Worm (Caenorhabditis elegans) whole organism, young adult: Measurements from ENCODE around the gene srh-16.

Source experiments
- B0035.1 ChIP-seq: sonication (generic microtip); optimal IDR thresholded peaks from 2 replicates; lab custom pipeline; 2016; ENCODE audit warnings: missing genetic modification characterization, mild to moderate bottlenecking, missing compliant biosample characterization, missing genotype, missing genetic modification reagents
- B0336.3 ChIP-seq: fragments of 200-800 bp; sonication (Bioruptor generic); IDR thresholded peaks from 2 replicates; pipeline ENCODE4 v1.3.6; 2022; ENCODE audit warnings: missing genetic modification characterization, missing compliant biosample characterization
- C17E4.6 ChIP-seq: fragments of 200-800 bp; sonication (Bioruptor generic); IDR thresholded peaks from 2 replicates; pipeline ENCODE4 v1.3.6; 2022; ENCODE audit warnings: missing genetic modification reagents, missing genetic modification characterization, missing compliant biosample characterization
- D2030.7 ChIP-seq: fragments of 200-800 bp; sonication (Bioruptor generic); IDR thresholded peaks from 2 replicates; pipeline ENCODE4 v1.3.6; 2022; ENCODE audit warnings: missing genetic modification reagents, missing genetic modification characterization, missing compliant biosample characterization
- F22D6.2 ChIP-seq: sonication (generic microtip); optimal IDR thresholded peaks from 2 replicates; lab custom pipeline; 2016; ENCODE audit warnings: mild to moderate bottlenecking, missing genetic modification characterization, missing compliant biosample characterization
- F23B12.7 ChIP-seq: sonication (generic microtip); optimal IDR thresholded peaks from 2 replicates; lab custom pipeline; 2017; ENCODE audit warnings: missing genetic modification characterization, mild to moderate bottlenecking, missing compliant biosample characterization, antibody characterized with exemption, moderate library complexity; ENCODE audit not compliant: insufficient read depth
- F33H1.4 ChIP-seq: fragments of 200-800 bp; sonication (Bioruptor generic); IDR thresholded peaks from 2 replicates; pipeline ENCODE4 v1.3.6; 2022; ENCODE audit warnings: missing genetic modification reagents, missing genetic modification characterization, missing compliant biosample characterization
- F49E8.2 ChIP-seq: sonication (generic microtip); optimal IDR thresholded peaks from 3 replicates; lab custom pipeline; 2017; ENCODE audit warnings: missing genetic modification characterization, mild to moderate bottlenecking, missing compliant biosample characterization, antibody characterized with exemption, moderate library complexity; ENCODE audit not compliant: insufficient read depth
- F52B5.7 ChIP-seq: sonication (generic microtip); optimal IDR thresholded peaks from 2 replicates; lab custom pipeline; 2016; ENCODE audit warnings: mild to moderate bottlenecking, missing genetic modification characterization, missing compliant biosample characterization
- F55B11.4 ChIP-seq: sonication (generic microtip); optimal IDR thresholded peaks from 2 replicates; lab custom pipeline; 2016; ENCODE audit warnings: missing compliant biosample characterization, missing genetic modification characterization, borderline replicate concordance; ENCODE audit not compliant: insufficient read depth
- K12H6.12 ChIP-seq: fragments of 200-800 bp; sonication (Bioruptor generic); optimal IDR thresholded peaks from 2 replicates; lab custom pipeline; 2018; ENCODE audit warnings: mild to moderate bottlenecking, missing genetic modification characterization, missing compliant biosample characterization
- Y53F4B.3 ChIP-seq: fragments of 200-800 bp; sonication (Bioruptor generic); IDR thresholded peaks from 2 replicates; pipeline ENCODE4 v1.3.6; 2022; ENCODE audit warnings: missing genetic modification reagents, missing genetic modification characterization, missing compliant biosample characterization
- Y53G8AR.9 ChIP-seq: fragments of 200-800 bp; sonication (Bioruptor generic); conservative IDR thresholded peaks from 2 replicates; pipeline ENCODE4 v1.3.6; 2022; ENCODE audit warnings: missing genetic modification reagents, missing genetic modification characterization, missing compliant biosample characterization
- Y56A3A.18 ChIP-seq: fragments of 200-800 bp; sonication (Bioruptor generic); IDR thresholded peaks from 2 replicates; pipeline ENCODE4 v1.3.6; 2022; ENCODE audit warnings: missing genetic modification reagents, missing genetic modification characterization, missing compliant biosample characterization
- Y67H2A.10 ChIP-seq: fragments of 200-800 bp; sonication (Bioruptor generic); conservative IDR thresholded peaks from 2 replicates; pipeline ENCODE4 v1.3.6; 2022; ENCODE audit warnings: missing genetic modification reagents, missing genetic modification characterization, missing compliant biosample characterization
- Y79H2A.3 ChIP-seq: fragments of 200-800 bp; sonication (Bioruptor generic); conservative IDR thresholded peaks from 2 replicates; pipeline ENCODE4 v1.3.6; 2022; ENCODE audit warnings: missing genetic modification reagents, missing genetic modification characterization, missing compliant biosample characterization
- ZK185.1 ChIP-seq: sonication (generic microtip); optimal IDR thresholded peaks from 2 replicates; lab custom pipeline; 2016; ENCODE audit warnings: mild to moderate bottlenecking, missing genetic modification characterization, missing compliant biosample characterization; ENCODE audit not compliant: poor library complexity, severe bottlenecking
- athp-1 ChIP-seq: sonication (generic microtip); optimal IDR thresholded peaks from 2 replicates; lab custom pipeline; 2017; ENCODE audit warnings: mild to moderate bottlenecking, missing genetic modification characterization, missing compliant biosample characterization
- cebp-1 ChIP-seq, 2 experiments: fragments of 200-800 bp in 1 of 2; sonication (Bioruptor generic) in 1 of 2; sonication (generic microtip) in 1 of 2; IDR thresholded peaks in 1 of 2; optimal IDR thresholded peaks in 1 of 2; 2 replicates each; pipeline versions ENCODE4 v1.3.6 to Lab custom; 2017 to 2022; ENCODE audit warnings: missing compliant biosample characterization in 2 of 2, missing genetic modification characterization in 2 of 2, mild to moderate bottlenecking in 1 of 2, missing genetic modification reagents in 1 of 2, moderate library complexity in 1 of 2
- ceh-40 ChIP-seq: fragments of 200-800 bp; sonication (Bioruptor generic); IDR thresholded peaks from 2 replicates; pipeline ENCODE4 v1.3.6; 2022; ENCODE audit warnings: missing genetic modification characterization, missing compliant biosample characterization
- dpl-1 ChIP-seq: fragments of 150-350 bp; optimal IDR thresholded peaks from 2 replicates; lab custom pipeline; 2014; ENCODE audit warnings: missing biosample characterization, missing genetic modification reagents, missing genetic modification characterization
- efl-1 ChIP-seq: fragments of 150-350 bp; optimal IDR thresholded peaks from 2 replicates; lab custom pipeline; 2014; ENCODE audit warnings: missing biosample characterization, missing genetic modification reagents, missing genetic modification characterization
- egl-18 ChIP-seq: fragments of 200-800 bp; sonication (Bioruptor generic); IDR thresholded peaks from 2 replicates; pipeline ENCODE4 v1.3.6; 2022; ENCODE audit warnings: missing genetic modification reagents, missing genetic modification characterization, missing compliant biosample characterization
- egrh-3 ChIP-seq: fragments of 200-800 bp; sonication (Bioruptor generic); IDR thresholded peaks from 2 replicates; pipeline ENCODE4 v1.3.6; 2022; ENCODE audit warnings: missing genetic modification reagents, missing genetic modification characterization, missing compliant biosample characterization
- gei-17 ChIP-seq: fragments of 200-800 bp; sonication (Bioruptor generic); optimal IDR thresholded peaks from 2 replicates; lab custom pipeline; 2018; ENCODE audit warnings: mild to moderate bottlenecking, missing genetic modification characterization, missing compliant biosample characterization
- him-1 ChIP-seq: sonication (generic microtip); optimal IDR thresholded peaks from 2 replicates; lab custom pipeline; 2016; ENCODE audit warnings: missing genotype, missing genetic modification reagents, missing genetic modification characterization, missing compliant biosample characterization
- hmg-1.2 ChIP-seq: fragments of 200-800 bp; sonication (Bioruptor generic); IDR thresholded peaks from 2 replicates; pipeline ENCODE4 v1.3.6; 2022; ENCODE audit warnings: missing genetic modification reagents, missing genetic modification characterization, missing compliant biosample characterization
- hmg-20 ChIP-seq: fragments of 200-800 bp; sonication (Bioruptor generic); IDR thresholded peaks from 2 replicates; pipeline ENCODE4 v1.3.6; 2022; ENCODE audit warnings: missing genetic modification reagents, missing genetic modification characterization, missing compliant biosample characterization
- let-526 ChIP-seq: fragments of 200-800 bp; sonication (Bioruptor generic); IDR thresholded peaks from 2 replicates; pipeline ENCODE4 v1.3.6; 2022; ENCODE audit warnings: missing genetic modification reagents, missing genetic modification characterization, missing compliant biosample characterization
- lin-35 ChIP-seq, 3 experiments: fragments of 150-350 bp in 2 of 3; sonication (generic microtip) in 1 of 3; optimal IDR thresholded peaks; 2 replicates each; lab custom pipeline; 2014 to 2018; ENCODE audit warnings: missing biosample characterization in 3 of 3, missing genetic modification characterization in 3 of 3, missing genetic modification reagents in 3 of 3
- lin-54 ChIP-seq: fragments of 200-800 bp; sonication (Bioruptor generic); optimal IDR thresholded peaks from 2 replicates; lab custom pipeline; 2018; ENCODE audit warnings: mild to moderate bottlenecking, missing genetic modification characterization, missing compliant biosample characterization
- lsl-1 ChIP-seq: fragments of 200-800 bp; sonication (Bioruptor generic); optimal IDR thresholded peaks from 2 replicates; lab custom pipeline; 2018; ENCODE audit warnings: mild to moderate bottlenecking, missing genetic modification characterization, moderate library complexity, missing compliant biosample characterization
- madf-10 ChIP-seq: sonication (generic microtip); optimal IDR thresholded peaks from 2 replicates; lab custom pipeline; 2016; ENCODE audit warnings: mild to moderate bottlenecking, missing genetic modification characterization, missing compliant biosample characterization
- madf-3 ChIP-seq: fragments of 200-800 bp; sonication (Bioruptor generic); IDR thresholded peaks from 2 replicates; pipeline ENCODE4 v1.3.6; 2022; ENCODE audit warnings: missing genetic modification reagents, missing genetic modification characterization, missing compliant biosample characterization
- madf-8 ChIP-seq: fragments of 200-800 bp; sonication (Bioruptor generic); conservative IDR thresholded peaks from 2 replicates; pipeline ENCODE4 v1.3.6; 2022; ENCODE audit warnings: missing genetic modification reagents, missing genetic modification characterization, missing compliant biosample characterization
- mcd-1 ChIP-seq: fragments of 200-800 bp; sonication (Bioruptor generic); IDR thresholded peaks from 2 replicates; pipeline ENCODE4 v1.3.6; 2022; ENCODE audit warnings: missing genetic modification reagents, missing genetic modification characterization, missing compliant biosample characterization
- nhr-90 ChIP-seq: sonication (generic microtip); optimal IDR thresholded peaks from 2 replicates; lab custom pipeline; 2016; ENCODE audit warnings: missing genotype, mild to moderate bottlenecking, missing genetic modification characterization, missing compliant biosample characterization
- rec-8 ChIP-seq, 2 experiments: sonication (generic microtip); optimal IDR thresholded peaks; 2 replicates each; lab custom pipeline; 2016; ENCODE audit warnings: mild to moderate bottlenecking in 2 of 2, missing genetic modification characterization in 2 of 2, missing genetic modification reagents in 2 of 2, missing genotype in 2 of 2, missing biosample characterization in 1 of 2, missing compliant biosample characterization in 1 of 2, moderate library complexity in 1 of 2
- rpc-1 ChIP-seq, 2 experiments: fragments of 150-350 bp in 1 of 2; sonication (generic microtip) in 1 of 2; optimal IDR thresholded peaks; 2 replicates each; lab custom pipeline; 2014 to 2018; ENCODE audit warnings: missing biosample characterization in 1 of 2, missing genetic modification characterization in 1 of 2, missing genetic modification reagents in 1 of 2, missing genotype in 1 of 2
- snpc-3.4 ChIP-seq: sonication (generic microtip); optimal IDR thresholded peaks from 2 replicates; lab custom pipeline; 2017; ENCODE audit warnings: missing genetic modification characterization, mild to moderate bottlenecking, missing compliant biosample characterization, antibody characterized with exemption, moderate library complexity, missing genotype, missing genetic modification reagents
- snpc-4 ChIP-seq, 5 experiments: fragments of 150-350 bp in 1 of 5; sonication (generic microtip) in 4 of 5; optimal IDR thresholded peaks; 2 replicates each; lab custom pipeline; 2014 to 2018; ENCODE audit warnings: missing genetic modification characterization in 5 of 5, missing biosample characterization in 3 of 5, antibody characterized with exemption in 2 of 5, mild to moderate bottlenecking in 2 of 5, missing compliant biosample characterization in 2 of 5, missing genotype in 2 of 5, moderate library complexity in 2 of 5, missing genetic modification reagents in 1 of 5
- sptf-2 ChIP-seq: fragments of 200-800 bp; sonication (Bioruptor generic); optimal IDR thresholded peaks from 2 replicates; lab custom pipeline; 2018; ENCODE audit warnings: mild to moderate bottlenecking, missing genetic modification characterization, missing compliant biosample characterization
- tbp1 ChIP-seq: fragments of 200-800 bp; sonication (Bioruptor generic); optimal IDR thresholded peaks from 2 replicates; lab custom pipeline; 2018; ENCODE audit warnings: mild to moderate bottlenecking, missing genetic modification characterization, missing compliant biosample characterization
- ztf-25 ChIP-seq: fragments of 200-800 bp; sonication (Bioruptor generic); IDR thresholded peaks from 2 replicates; pipeline ENCODE4 v1.3.6; 2022; ENCODE audit warnings: missing genetic modification reagents, missing genetic modification characterization, missing compliant biosample characterization
- ztf-26 ChIP-seq: sonication (generic microtip); optimal IDR thresholded peaks from 2 replicates; lab custom pipeline; 2017; ENCODE audit warnings: missing genetic modification characterization, missing compliant biosample characterization

srh-16 gene

ce11 chrV:12291587-12291986 lies at the start of gene srh-16, which contains the start of gene srpa-68:
TSS of gene srh-16 (plus strand) at chrV:12291861.
TSS of gene srpa-68 (minus strand) at chrV:12291658.
- TF ChIP-seq let-526 (GFP tag; lab: Robert Waterston, UW) (no peak), athp-1 (tag; lab: Kevin White, UChicago) (no peak), ztf-25 (no peak), K12H6.12 (tag; lab: Kevin White, UChicago) (peak; percentile 49), F55B11.4 (no peak), egl-18 (no peak), B0035.1 (tag; lab: Kevin White, UChicago) (no peak), madf-3 (GFP tag; lab: Robert Waterston, UW) (peak; percentile 71), efl-1 (GFP tag; lab: Kevin White, UChicago) (peak; percentile 87), tbp1 (GFP tag; lab: Kevin White, UChicago) (peak; percentile 67), F22D6.2 (peak; percentile 50), ZK185.1 (tag; lab: Kevin White, UChicago) (peak; percentile 66), hmg-1.2 (GFP tag; lab: Robert Waterston, UW) (peak; percentile 65), C17E4.6 (GFP tag; lab: Robert Waterston, UW) (peak; percentile 74; the same call in 1 of the 2 replicates), sptf-2 (GFP tag; lab: Kevin White, UChicago) (no peak), D2030.7 (GFP tag; lab: Robert Waterston, UW) (peak; percentile 52; the same call in 1 of the 2 replicates), dpl-1 (GFP tag; lab: Kevin White, UChicago) (peak; percentile 90), madf-10 (tag; lab: Kevin White, UChicago) (peak; percentile 58), rec-8 (tag; optimal IDR thresholded peaks at IDR 0.05; lab: Kevin White, UChicago) (peak in 1 of 2 experiments; percentile 30), hmg-20 (GFP tag; lab: Robert Waterston, UW) (peak; percentile 87), nhr-90 (tag; lab: Kevin White, UChicago) (peak; percentile 12), egrh-3 (GFP tag; lab: Robert Waterston, UW) (0 out of 2 replicates have a peak, but pooled peaks have one; percentile 31), madf-8 (no peak; the same call in 1 of the 2 replicates), F33H1.4 (GFP tag; lab: Robert Waterston, UW) (peak; percentile 70), Y67H2A.10 (no peak), lsl-1 (GFP tag; lab: Kevin White, UChicago) (peak; percentile 68), ceh-40 (GFP tag; lab: Robert Waterston, UW) (no peak), F49E8.2 (tag; lab: Kevin White, UChicago) (peak; percentile 20), Y53G8AR.9 (GFP tag; lab: Robert Waterston, UW) (peak; percentile 94), cebp-1 (GFP tag; IDR thresholded peaks at IDR 0.05; lab: Robert Waterston, UW) (no peak), cebp-1 (tag; optimal IDR thresholded peaks at IDR 0.05; lab: Kevin White, UChicago) (peak; percentile 85), F23B12.7 (tag; lab: Kevin White, UChicago) (peak; percentile 82), rpc-1 (optimal IDR thresholded peaks at IDR 0.05; lab: Kevin White, UChicago) (no peak), rpc-1 (tag; optimal IDR thresholded peaks at IDR 0.05; lab: Kevin White, UChicago) (no peak), lin-54 (peak; percentile 97), Y53F4B.3 (GFP tag; lab: Robert Waterston, UW) (0 out of 2 replicates have a peak, but pooled peaks have one; percentile 25), gei-17 (peak; percentile 35), him-1 (tag; lab: Kevin White, UChicago) (peak; percentile 73), Y79H2A.3 (GFP tag; lab: Robert Waterston, UW) (no peak), lin-35 (GFP tag; optimal IDR thresholded peaks at IDR 0.05; lab: Kevin White, UChicago) (peak; percentile 74 to 97 (median 91)), Y56A3A.18 (peak; percentile 93), ztf-26 (tag; lab: Kevin White, UChicago) (peak; percentile 59), snpc-4 (GFP tag; optimal IDR thresholded peaks at IDR 0.05; lab: Kevin White, UChicago) (peak; percentile 60), snpc-4 (tag; optimal IDR thresholded peaks at IDR 0.05; lab: Kevin White, UChicago) (peak; percentile 48 to 75 (median 64)), B0336.3 (GFP tag; lab: Robert Waterston, UW) (peak; percentile 78), mcd-1 (GFP tag; lab: Robert Waterston, UW) (peak; percentile 91), F52B5.7 (tag; lab: Kevin White, UChicago) (no peak), snpc-3.4 (peak; percentile 70)
